Worm (Caenorhabditis elegans) whole organism, L3 larva: ENCODE data around the gene T24A6.7.

Source experiments
- R02D3.7 ChIP-seq: fragments of 150-350 bp; optimal IDR thresholded peaks from 2 replicates; lab custom pipeline; 2014; ENCODE audit warnings: missing biosample characterization, missing genetic modification characterization
- ZK546.5 ChIP-seq: sonication (generic microtip); optimal IDR thresholded peaks from 2 replicates; lab custom pipeline; 2017; ENCODE audit warnings: missing biosample characterization, missing genetic modification characterization
- aly-2 ChIP-seq: fragments of 150-350 bp; optimal IDR thresholded peaks from 2 replicates; lab custom pipeline; 2014; ENCODE audit warnings: missing biosample characterization, missing genetic modification characterization
- ama-1 ChIP-seq: fragments of 150-350 bp; optimal IDR thresholded peaks from 2 replicates; lab custom pipeline; 2018
- ceh-16 ChIP-seq: sonication (generic microtip); optimal IDR thresholded peaks from 2 replicates; lab custom pipeline; 2017; ENCODE audit warnings: missing biosample characterization, missing genetic modification characterization
- ceh-28 ChIP-seq: fragments of 150-350 bp; optimal IDR thresholded peaks from 2 replicates; lab custom pipeline; 2014; ENCODE audit warnings: missing biosample characterization, missing genetic modification reagents, missing genetic modification characterization
- ceh-82 ChIP-seq: fragments of 150-350 bp; optimal IDR thresholded peaks from 2 replicates; lab custom pipeline; 2014; ENCODE audit warnings: missing biosample characterization, missing genetic modification characterization
- daf-12 ChIP-seq: fragments of 150-350 bp; optimal IDR thresholded peaks from 2 replicates; lab custom pipeline; 2014; ENCODE audit warnings: missing biosample characterization, missing genetic modification reagents, missing genetic modification characterization
- egl-5 ChIP-seq: fragments of 150-350 bp; optimal IDR thresholded peaks from 2 replicates; lab custom pipeline; 2017; ENCODE audit warnings: missing biosample characterization, missing genetic modification reagents, missing genetic modification characterization, inconsistent platforms
- elt-1 ChIP-seq: fragments of 150-350 bp; optimal IDR thresholded peaks from 2 replicates; lab custom pipeline; 2014; ENCODE audit warnings: missing biosample characterization, missing genetic modification characterization
- elt-3 ChIP-seq, 3 experiments: fragments of 150-350 bp in 1 of 3; sonication (generic microtip) in 2 of 3; optimal IDR thresholded peaks; 2 replicates in 2 of 3; 4 replicates in 1 of 3; lab custom pipeline; 2014 to 2017; ENCODE audit warnings: missing biosample characterization in 3 of 3, missing genetic modification characterization in 3 of 3
- eor-1 ChIP-seq, 2 experiments: fragments of 150-350 bp; optimal IDR thresholded peaks; 2 replicates each; lab custom pipeline; 2014 to 2018; ENCODE audit warnings: missing biosample characterization in 2 of 2, missing genetic modification characterization in 2 of 2
- fkh-10 ChIP-seq: sonication (generic microtip); optimal IDR thresholded peaks from 2 replicates; lab custom pipeline; 2017; ENCODE audit warnings: missing biosample characterization, missing genetic modification reagents, missing genetic modification characterization
- hmg-11 ChIP-seq: sonication (generic microtip); optimal IDR thresholded peaks from 2 replicates; lab custom pipeline; 2016; ENCODE audit warnings: missing genetic modification characterization, missing compliant biosample characterization
- jun-1 ChIP-seq: fragments of 150-350 bp; optimal IDR thresholded peaks from 2 replicates; lab custom pipeline; 2014; ENCODE audit warnings: missing biosample characterization, missing genetic modification reagents, missing genetic modification characterization
- lin-15B ChIP-seq: fragments of 150-350 bp; optimal IDR thresholded peaks from 2 replicates; lab custom pipeline; 2014; ENCODE audit warnings: missing biosample characterization, missing genetic modification characterization
- lsy-12 ChIP-seq: sonication (generic microtip); optimal IDR thresholded peaks from 2 replicates; lab custom pipeline; 2016; ENCODE audit warnings: mild to moderate bottlenecking, missing genetic modification characterization, missing compliant biosample characterization
- mdl-1 ChIP-seq: fragments of 150-350 bp; optimal IDR thresholded peaks from 2 replicates; lab custom pipeline; 2014; ENCODE audit warnings: missing biosample characterization, missing genetic modification characterization
- mml-1 ChIP-seq: fragments of 150-350 bp; sonication (generic microtip); optimal IDR thresholded peaks from 3 replicates; lab custom pipeline; 2014; ENCODE audit warnings: missing biosample characterization, missing genetic modification characterization
- nfya-1 ChIP-seq: sonication (generic microtip); optimal IDR thresholded peaks from 2 replicates; lab custom pipeline; 2017; ENCODE audit warnings: missing genetic modification characterization, mild to moderate bottlenecking, missing compliant biosample characterization, antibody characterized with exemption, moderate library complexity; ENCODE audit not compliant: insufficient read depth
- nhr-12 ChIP-seq: fragments of 150-350 bp; optimal IDR thresholded peaks from 2 replicates; lab custom pipeline; 2014; ENCODE audit warnings: missing biosample characterization, missing genetic modification characterization
- nhr-23 ChIP-seq: fragments of 150-350 bp; optimal IDR thresholded peaks from 2 replicates; lab custom pipeline; 2014; ENCODE audit warnings: missing biosample characterization, missing genetic modification reagents, missing genetic modification characterization
- nhr-237 ChIP-seq: fragments of 150-350 bp; optimal IDR thresholded peaks from 2 replicates; lab custom pipeline; 2014; ENCODE audit warnings: missing biosample characterization, missing genetic modification characterization
- nhr-25 ChIP-seq: sonication (generic microtip); optimal IDR thresholded peaks from 2 replicates; lab custom pipeline; 2017; ENCODE audit warnings: missing biosample characterization, missing genetic modification characterization
- nhr-28 ChIP-seq: fragments of 150-350 bp; optimal IDR thresholded peaks from 2 replicates; lab custom pipeline; 2014; ENCODE audit warnings: missing biosample characterization, missing genetic modification characterization
- nhr-43 ChIP-seq: sonication (generic microtip); optimal IDR thresholded peaks from 2 replicates; lab custom pipeline; 2016; ENCODE audit warnings: mild to moderate bottlenecking, missing genetic modification characterization, missing compliant biosample characterization; ENCODE audit not compliant: poor library complexity, severe bottlenecking
- nhr-67 ChIP-seq: fragments of 150-350 bp; optimal IDR thresholded peaks from 2 replicates; lab custom pipeline; 2014; ENCODE audit warnings: missing biosample characterization, missing genetic modification characterization
- nhr-77 ChIP-seq: fragments of 150-350 bp; optimal IDR thresholded peaks from 2 replicates; lab custom pipeline; 2014; ENCODE audit warnings: missing biosample characterization, missing genetic modification characterization
- pha-4 ChIP-seq: fragments of 150-350 bp; optimal IDR thresholded peaks from 2 replicates; lab custom pipeline; 2014; ENCODE audit warnings: missing biosample characterization, missing genetic modification reagents, missing genetic modification characterization
- pqm-1 ChIP-seq: fragments of 150-350 bp; optimal IDR thresholded peaks from 2 replicates; lab custom pipeline; 2017; ENCODE audit warnings: missing biosample characterization, missing genetic modification characterization, inconsistent platforms
- sea-2 ChIP-seq: fragments of 150-350 bp; sonication (generic microtip); optimal IDR thresholded peaks from 4 replicates; lab custom pipeline; 2014; ENCODE audit warnings: missing biosample characterization, missing genetic modification reagents, missing genetic modification characterization
- snpc-4 ChIP-seq: fragments of 150-350 bp; optimal IDR thresholded peaks from 2 replicates; lab custom pipeline; 2014; ENCODE audit warnings: missing biosample characterization, missing genetic modification characterization
- tbx-2 ChIP-seq: sonication (generic microtip); optimal IDR thresholded peaks from 2 replicates; lab custom pipeline; 2016; ENCODE audit warnings: mild to moderate bottlenecking, missing genetic modification characterization, missing compliant biosample characterization
- unc-39 ChIP-seq: sonication (generic microtip); optimal IDR thresholded peaks from 4 replicates; lab custom pipeline; 2017; ENCODE audit warnings: missing biosample characterization, missing genetic modification characterization
- unc-62 ChIP-seq: fragments of 150-350 bp; sonication (generic microtip); optimal IDR thresholded peaks from 4 replicates; lab custom pipeline; 2014; ENCODE audit warnings: missing biosample characterization, missing genetic modification reagents, missing genetic modification characterization
- zag-1 ChIP-seq: fragments of 150-350 bp; optimal IDR thresholded peaks from 2 replicates; lab custom pipeline; 2014; ENCODE audit warnings: missing biosample characterization, missing genetic modification characterization
- ztf-11 ChIP-seq: fragments of 150-350 bp; optimal IDR thresholded peaks from 2 replicates; lab custom pipeline; 2014; ENCODE audit warnings: missing biosample characterization, missing genetic modification characterization

Gene T24A6.7

DNA sequence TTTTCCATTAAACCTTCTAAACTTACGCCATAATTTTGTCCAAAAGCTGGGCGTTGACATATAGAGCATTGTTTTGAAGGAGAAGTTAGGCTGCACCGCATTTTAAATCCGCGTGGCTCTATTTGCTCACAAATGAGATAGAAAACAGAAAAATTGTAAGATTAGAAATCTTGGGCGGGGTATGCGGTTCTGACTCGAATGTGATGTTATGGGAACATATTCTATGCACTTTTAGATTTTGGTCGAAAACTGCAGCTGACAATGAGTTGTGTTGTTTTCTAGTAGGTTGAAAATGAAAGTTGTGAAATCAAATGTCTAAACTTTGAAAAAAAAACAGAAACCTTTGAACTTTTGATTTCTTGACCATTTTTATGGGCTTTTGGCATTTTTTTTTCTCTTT lies 18.3 kb downstream of the T24A6.7 start, which contains the start of gene nhr-222:
nhr-222 (minus strand) TSS at position 101 of the 400 bp plus-strand sequence.
- no peak for TF ChIP-seq ama-1 (lab: Kevin White, UChicago)
- no peak for TF ChIP-seq unc-39 (tag; lab: Kevin White, UChicago)
- no peak for TF ChIP-seq nhr-43
- no peak for TF ChIP-seq eor-1 (tag; optimal IDR thresholded peaks at IDR 0.05; lab: Kevin White, UChicago)
- no peak for TF ChIP-seq pha-4 (tag; lab: Kevin White, UChicago)
- TF ChIP-seq elt-1 (tag; lab: Kevin White, UChicago): no peak
- TF ChIP-seq sea-2 (GFP tag; lab: Kevin White, UChicago): no peak
- no peak for TF ChIP-seq R02D3.7
- TF ChIP-seq lin-15B (tag; lab: Kevin White, UChicago): no peak
- no peak for TF ChIP-seq ceh-16 (tag; lab: Kevin White, UChicago)
- no peak for TF ChIP-seq nhr-77 (tag; lab: Kevin White, UChicago)
- TF ChIP-seq tbx-2 (tag; lab: Kevin White, UChicago): no peak
- TF ChIP-seq, all 47 proteins: peak for 0

DNA sequence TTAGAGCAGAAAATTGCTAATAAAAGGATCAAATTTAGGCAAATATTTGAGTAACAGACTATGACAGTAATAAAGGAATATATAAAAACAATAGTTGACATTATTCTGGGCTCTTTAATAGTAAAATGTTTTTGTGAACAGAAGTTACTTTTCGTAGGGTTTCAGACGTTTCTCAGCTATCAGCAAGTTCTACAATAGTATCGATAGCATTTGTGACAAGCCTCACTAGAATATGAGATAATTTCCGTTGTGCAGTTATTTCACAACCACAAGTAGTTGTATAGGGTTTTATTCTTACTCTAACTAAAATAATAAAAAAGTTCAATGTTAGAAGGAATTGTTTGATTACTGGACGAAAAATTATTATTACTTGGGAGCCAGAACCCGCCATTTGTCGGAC lies 21.4 kb downstream of the T24A6.7 start, which contains the start of gene srbc-68:
srbc-68 (minus strand) TSS at position 101 of the 400 bp plus-strand sequence.
- TF ChIP-seq ZK546.5 (tag; lab: Kevin White, UChicago) (no peak), fkh-10 (GFP tag; lab: Kevin White, UChicago) (no peak), nhr-12 (tag; lab: Kevin White, UChicago) (no peak), mdl-1 (tag; lab: Kevin White, UChicago) (no peak)

DNA sequence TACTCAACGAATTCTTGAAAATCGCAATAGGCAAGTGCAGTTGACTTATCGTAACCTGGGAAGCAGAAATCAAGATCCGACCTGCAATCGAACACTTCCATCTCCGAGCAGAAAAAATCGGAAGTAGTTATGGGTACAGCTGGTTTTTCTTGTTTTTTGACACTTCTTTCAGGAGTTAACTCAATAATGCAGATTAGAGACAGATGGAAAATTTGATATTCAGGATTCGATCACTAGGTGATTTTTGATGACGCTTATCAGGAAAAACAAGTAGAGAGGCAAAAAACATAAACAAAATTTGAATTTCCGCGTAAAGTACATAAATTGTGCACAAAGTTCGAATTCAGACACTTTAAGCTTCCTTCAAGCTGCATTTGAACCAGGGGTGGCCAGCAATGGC lies 23.7 kb downstream of the T24A6.7 start, which contains the start of gene srw-130:
srw-130 (minus strand) TSS at position 101 of the 400 bp plus-strand sequence.
- TF ChIP-seq egl-5 (tag; lab: Kevin White, UChicago) (no peak), pha-4 (tag; lab: Kevin White, UChicago) (no peak), pqm-1 (tag; lab: Kevin White, UChicago) (no peak), elt-1 (tag; lab: Kevin White, UChicago) (no peak), ama-1 (lab: Kevin White, UChicago) (no peak), nhr-28 (tag; lab: Kevin White, UChicago) (no peak), snpc-4 (tag; lab: Kevin White, UChicago) (no peak), nhr-25 (tag; lab: Kevin White, UChicago) (no peak), fkh-10 (GFP tag; lab: Kevin White, UChicago) (no peak), aly-2 (tag; lab: Kevin White, UChicago) (no peak), ceh-82 (tag; lab: Kevin White, UChicago) (no peak), elt-3 (tag; optimal IDR thresholded peaks at IDR 0.05; lab: Kevin White, UChicago) (no peak), R02D3.7 (no peak), mdl-1 (tag; lab: Kevin White, UChicago) (no peak), lsy-12 (tag; lab: Kevin White, UChicago) (no peak), zag-1 (tag; lab: Kevin White, UChicago) (no peak), ceh-16 (tag; lab: Kevin White, UChicago) (no peak), ztf-11 (tag; lab: Kevin White, UChicago) (no peak)
- TF ChIP-seq, all 47 proteins: peak for 0

DNA sequence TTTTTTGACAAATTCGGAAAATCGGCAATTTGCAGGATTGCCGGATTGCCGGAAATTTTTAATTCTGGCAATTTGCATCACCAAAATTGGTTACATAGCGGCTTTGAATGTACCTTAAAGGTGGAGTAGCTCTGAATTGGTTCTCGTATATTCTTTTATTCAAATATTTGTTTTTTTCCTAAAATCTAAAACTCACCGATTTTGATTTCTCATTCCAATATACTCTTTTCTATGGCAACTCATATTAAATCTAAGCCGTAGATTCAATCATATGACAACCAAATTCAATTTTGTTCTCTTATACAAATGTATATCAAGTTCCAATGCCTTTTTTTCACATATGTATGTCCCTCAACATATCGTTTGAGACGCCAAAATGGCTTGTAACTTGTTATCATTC lies 24.5 kb downstream of the T24A6.7 start, which contains the start of gene sri-21:
sri-21 (plus strand) TSS at position 301 of the 400 bp plus-strand sequence.
- no peak for TF ChIP-seq ceh-28 (tag; lab: Kevin White, UChicago)
- TF ChIP-seq lin-15B (tag; lab: Kevin White, UChicago): no peak
- TF ChIP-seq, all 47 proteins: peak for 0

DNA sequence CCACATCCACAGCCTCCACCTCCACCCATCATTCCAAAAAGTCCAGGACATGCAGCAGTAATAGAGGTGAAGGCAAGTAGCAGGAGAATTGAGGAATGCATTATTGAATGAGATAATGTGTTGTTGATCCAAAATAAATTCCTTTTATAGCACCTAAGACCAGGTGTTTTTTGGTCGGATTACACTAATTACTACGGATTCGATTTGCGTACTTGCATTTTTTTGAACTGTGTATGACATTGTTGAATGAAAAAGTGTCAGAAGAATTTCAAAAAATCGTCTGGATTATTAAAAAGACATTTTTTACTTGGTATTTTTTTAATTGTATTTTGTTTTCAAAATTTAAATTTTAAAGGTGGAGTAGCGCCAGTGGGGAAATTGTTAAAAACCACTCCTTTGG lies 26.7 kb downstream of the T24A6.7 start, which contains the start of gene grl-28:
grl-28 (minus strand) TSS at position 101 of the 400 bp plus-strand sequence.
- no peak for TF ChIP-seq nhr-12 (tag; lab: Kevin White, UChicago)
- no peak for TF ChIP-seq fkh-10 (GFP tag; lab: Kevin White, UChicago)
- TF ChIP-seq daf-12 (tag; lab: Kevin White, UChicago): no peak
- TF ChIP-seq ztf-11 (tag; lab: Kevin White, UChicago): no peak
- TF ChIP-seq ceh-16 (tag; lab: Kevin White, UChicago): no peak
- TF ChIP-seq nfya-1 (tag; lab: Kevin White, UChicago): no peak
- no peak for TF ChIP-seq nhr-23
- TF ChIP-seq aly-2 (tag; lab: Kevin White, UChicago): no peak
- no peak for TF ChIP-seq snpc-4 (tag; lab: Kevin White, UChicago)
- TF ChIP-seq nhr-43: no peak
- no peak for TF ChIP-seq nhr-67 (tag; lab: Kevin White, UChicago)
- no peak for TF ChIP-seq unc-62
- TF ChIP-seq nhr-237 (tag; lab: Kevin White, UChicago): no peak
- TF ChIP-seq jun-1 (tag; lab: Kevin White, UChicago): no peak
- no peak for TF ChIP-seq ceh-28 (tag; lab: Kevin White, UChicago)
- no peak for TF ChIP-seq unc-39 (tag; lab: Kevin White, UChicago)
- TF ChIP-seq nhr-28 (tag; lab: Kevin White, UChicago): no peak
- TF ChIP-seq hmg-11 (tag; lab: Kevin White, UChicago): no peak
- no peak for TF ChIP-seq mml-1 (tag; lab: Kevin White, UChicago)
